Worm (Caenorhabditis elegans) whole organism, midembryonic: ENCODE measurements around the gene B0393.7.

ENCODE experiments used
- T22C8.4 ChIP-seq: fragments of 200-800 bp; sonication (Bioruptor generic); IDR thresholded peaks from 2 replicates; pipeline ENCODE4 v1.3.6; 2022; ENCODE audit warnings: missing genetic modification characterization, missing compliant biosample characterization
- flt-1 ChIP-seq: fragments of 200-800 bp; sonication (Bioruptor generic); IDR thresholded peaks from 2 replicates; pipeline ENCODE4 v1.3.6; 2022; ENCODE audit warnings: missing genetic modification characterization, missing compliant biosample characterization
- klf-2 ChIP-seq: fragments of 200-800 bp; sonication (Bioruptor generic); conservative IDR thresholded peaks from 2 replicates; pipeline ENCODE4 v1.3.6; 2022; ENCODE audit warnings: missing genetic modification reagents, missing genetic modification characterization, missing compliant biosample characterization

DNA sequence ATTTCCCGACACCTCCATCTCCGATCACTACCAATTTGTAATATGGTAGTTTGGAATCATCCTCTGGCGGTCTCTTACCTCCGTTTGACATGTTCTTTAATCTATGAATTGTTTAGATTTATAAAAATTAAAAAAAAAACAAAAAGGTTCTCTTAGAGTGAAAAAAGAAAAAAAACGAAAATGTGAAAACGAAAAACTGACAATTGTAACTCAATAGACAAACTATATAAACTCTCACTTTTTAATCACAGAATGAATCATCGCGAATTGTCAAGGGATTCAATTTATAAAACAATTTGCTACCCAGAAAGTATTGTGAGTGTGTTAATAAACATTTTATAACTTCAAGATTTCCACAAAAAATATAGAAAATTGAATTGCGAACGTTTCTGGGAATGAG lies 37.9 kb downstream of the B0393.7 start, which contains the start of gene ras-2:
- no peak for TF ChIP-seq flt-1 (GFP tag; lab: Robert Waterston, UW)
- no peak for TF ChIP-seq klf-2
- no peak for TF ChIP-seq T22C8.4
